Worm (Caenorhabditis elegans): Measurements from ENCODE around the gene gly-4.

DNA sequence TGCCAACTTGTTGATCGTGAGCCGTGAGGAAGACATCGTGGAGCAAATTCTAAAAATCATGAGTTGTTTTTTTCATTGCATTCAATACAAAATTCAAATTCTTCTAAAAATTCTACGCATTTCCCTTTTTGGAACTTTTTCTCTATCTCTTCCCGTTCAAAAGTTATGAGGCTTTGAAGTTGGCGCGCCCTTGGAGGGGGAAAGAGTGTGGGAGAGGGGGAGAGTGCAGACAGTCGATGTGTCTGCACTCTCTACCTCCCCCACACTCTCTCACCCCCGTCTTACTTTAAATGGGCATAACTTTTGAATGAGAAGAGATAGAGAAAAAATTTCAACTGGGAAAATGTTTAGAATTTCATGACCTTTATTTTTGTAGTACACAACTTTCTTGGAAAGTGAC is 38.8 kb downstream of the gly-4 start:
- TF ChIP-seq nhr-77 (tag; optimal IDR thresholded peaks at IDR 0.05) (no peak), mdl-1 (tag; optimal IDR thresholded peaks at IDR 0.05) (no peak), nhr-11 (tag; optimal IDR thresholded peaks at IDR 0.05) (no peak), ceh-82 (tag; optimal IDR thresholded peaks at IDR 0.05) (no peak), ztf-11 (tag; optimal IDR thresholded peaks at IDR 0.05) (no peak), F13H6.1 (tag; optimal IDR thresholded peaks at IDR 0.05) (no peak), nhr-237 (tag; optimal IDR thresholded peaks at IDR 0.05) (no peak), fos-1 (tag; optimal IDR thresholded peaks at IDR 0.05) (no peak), snpc-4 (tag; optimal IDR thresholded peaks at IDR 0.05) (no peak), elt-1 (tag; optimal IDR thresholded peaks at IDR 0.05) (no peak), unc-39 (tag; optimal IDR thresholded peaks at IDR 0.05) (no peak)

Data from whole organism, L2 larva.